Fruit fly (Drosophila melanogaster) whole organism, embryonic: Measurements from ENCODE around the gene soti.

Source experiments
- Abd-B ChIP-seq: fragments of 200-800 bp; sonication (Bioruptor generic); optimal IDR thresholded peaks from 2 replicates; lab custom pipeline; 2018; ENCODE audit warnings: missing biosample characterization, mild to moderate bottlenecking, missing genetic modification characterization, moderate library complexity
- Adf1 ChIP-seq: fragments of 200-800 bp; sonication (Bioruptor generic); IDR thresholded peaks from 2 replicates; pipeline ENCODE4 v1.3.6; 2022; ENCODE audit warnings: missing biosample characterization, missing genetic modification characterization
- Bgb ChIP-seq: fragments of 200-800 bp; sonication (Bioruptor generic); IDR thresholded peaks from 2 replicates; pipeline ENCODE4 v1.3.6; 2022; ENCODE audit warnings: missing biosample characterization, missing genetic modification characterization; ENCODE audit not compliant: partially characterized antibody
- C15 ChIP-seq: fragments of 200-800 bp; sonication (Bioruptor generic); IDR thresholded peaks from 3 replicates; pipeline ENCODE4 v1.3.6; 2022; ENCODE audit warnings: missing biosample characterization, missing genetic modification characterization
- CG11247 ChIP-seq: fragments of 200-800 bp; sonication (Bioruptor generic); IDR thresholded peaks from 2 replicates; pipeline ENCODE4 v1.3.6; 2022; ENCODE audit warnings: missing biosample characterization, missing genetic modification characterization
- CG13775 ChIP-seq: fragments of 200-800 bp; sonication (Bioruptor generic); optimal IDR thresholded peaks from 3 replicates; lab custom pipeline; 2017; ENCODE audit warnings: missing biosample characterization, mild to moderate bottlenecking, missing genetic modification characterization
- CG14667 ChIP-seq: fragments of 200-800 bp; sonication (Bioruptor generic); IDR thresholded peaks from 2 replicates; pipeline ENCODE4 v1.3.6; 2022; ENCODE audit warnings: missing biosample characterization, missing genetic modification characterization
- CG1647 ChIP-seq: fragments of 200-800 bp; sonication (Bioruptor generic); optimal IDR thresholded peaks from 3 replicates; lab custom pipeline; 2016; ENCODE audit warnings: missing biosample characterization, missing genetic modification characterization
- CG17568 ChIP-seq: fragments of 200-800 bp; sonication (Bioruptor generic); optimal IDR thresholded peaks from 2 replicates; lab custom pipeline; 2018; ENCODE audit warnings: missing biosample characterization, mild to moderate bottlenecking, missing genetic modification characterization, moderate library complexity
- CG2116 ChIP-seq: fragments of 200-800 bp; sonication (Bioruptor generic); optimal IDR thresholded peaks from 3 replicates; lab custom pipeline; 2018; ENCODE audit warnings: missing biosample characterization, mild to moderate bottlenecking, missing genetic modification characterization
- CG30020 ChIP-seq: fragments of 200-800 bp; optimal IDR thresholded peaks from 2 replicates; lab custom pipeline; 2019; ENCODE audit warnings: missing biosample characterization, mild to moderate bottlenecking, missing genetic modification characterization, moderate library complexity
- CG30403 ChIP-seq: fragments of 200-800 bp; sonication (Bioruptor generic); optimal IDR thresholded peaks from 3 replicates; lab custom pipeline; 2016; ENCODE audit warnings: missing biosample characterization, missing genetic modification characterization
- CG31365 ChIP-seq: fragments of 200-800 bp; sonication (Bioruptor generic); optimal IDR thresholded peaks from 2 replicates; lab custom pipeline; 2018; ENCODE audit warnings: missing biosample characterization, mild to moderate bottlenecking, missing genetic modification characterization
- CG5953 ChIP-seq: fragments of 200-800 bp; sonication (Bioruptor generic); IDR thresholded peaks from 2 replicates; pipeline ENCODE4 v1.3.6; 2022; ENCODE audit warnings: missing biosample characterization, missing genetic modification characterization
- CG6683 ChIP-seq: fragments of 200-800 bp; sonication (Bioruptor generic); optimal IDR thresholded peaks from 2 replicates; lab custom pipeline; 2017; ENCODE audit warnings: missing biosample characterization, mild to moderate bottlenecking, missing genetic modification characterization, missing genetic modification reagents
- CG7963 ChIP-seq: fragments of 200-800 bp; sonication (Bioruptor generic); IDR thresholded peaks from 3 replicates; pipeline ENCODE4 v1.3.6; 2022; ENCODE audit warnings: missing biosample characterization, missing genetic modification characterization; ENCODE audit not compliant: partially characterized antibody
- CG8281 ChIP-seq: fragments of 200-800 bp; sonication (Bioruptor generic); optimal IDR thresholded peaks from 2 replicates; lab custom pipeline; 2018; ENCODE audit warnings: missing biosample characterization, mild to moderate bottlenecking, missing genetic modification characterization, moderate library complexity
- CG9817 ChIP-seq: fragments of 200-800 bp; sonication (Bioruptor generic); optimal IDR thresholded peaks from 2 replicates; lab custom pipeline; 2018; ENCODE audit warnings: missing biosample characterization, mild to moderate bottlenecking, missing genetic modification characterization, moderate library complexity
- Dip2 ChIP-seq: fragments of 200-800 bp; sonication (Bioruptor generic); IDR thresholded peaks from 2 replicates; pipeline ENCODE4 v1.3.6; 2022; ENCODE audit warnings: missing biosample characterization, missing genetic modification characterization
- Dp ChIP-seq: fragments of 200-800 bp; sonication (Bioruptor generic); optimal IDR thresholded peaks from 2 replicates; lab custom pipeline; 2018; ENCODE audit warnings: missing biosample characterization, mild to moderate bottlenecking, missing genetic modification characterization, moderate library complexity
- Eip74EF ChIP-seq, 2 experiments: fragments of 200-800 bp in 1 of 2; fragments of >200 bp in 1 of 2; sonication (Bioruptor generic) in 1 of 2; optimal IDR thresholded peaks; 2 replicates each; lab custom pipeline; 2017 to 2019; ENCODE audit warnings: missing biosample characterization in 2 of 2, missing genetic modification characterization in 2 of 2, mild to moderate bottlenecking in 1 of 2, moderate library complexity in 1 of 2
- Gug ChIP-seq: fragments of 200-800 bp; sonication (Bioruptor generic); IDR thresholded peaks from 4 replicates; pipeline ENCODE4 v1.3.6; 2022; ENCODE audit warnings: missing biosample characterization, missing genetic modification characterization
- H15 ChIP-seq: fragments of 200-800 bp; sonication (Bioruptor generic); IDR thresholded peaks from 3 replicates; pipeline ENCODE4 v1.3.6; 2022; ENCODE audit warnings: missing biosample characterization, missing genetic modification characterization
- HmgZ ChIP-seq: fragments of 200-800 bp; sonication (Bioruptor generic); optimal IDR thresholded peaks from 2 replicates; lab custom pipeline; 2018; ENCODE audit warnings: missing biosample characterization, mild to moderate bottlenecking, missing genetic modification characterization
- Lhr ChIP-seq: fragments of 200-800 bp; sonication (Bioruptor generic); optimal IDR thresholded peaks from 3 replicates; lab custom pipeline; 2017; ENCODE audit warnings: mild to moderate bottlenecking, missing biosample characterization, missing genetic modification reagents, missing genetic modification characterization
- Mrtf ChIP-seq: fragments of 200-800 bp; sonication (Bioruptor generic); IDR thresholded peaks from 3 replicates; pipeline ENCODE4 v1.3.6; 2022; ENCODE audit warnings: missing biosample characterization, missing genetic modification characterization
- Neu2 ChIP-seq: fragments of 200-800 bp; sonication (Bioruptor generic); optimal IDR thresholded peaks from 3 replicates; lab custom pipeline; 2016; ENCODE audit warnings: missing biosample characterization, missing genetic modification characterization, borderline replicate concordance
- Opbp ChIP-seq: fragments of 200-800 bp; sonication (Bioruptor generic); IDR thresholded peaks from 3 replicates; pipeline ENCODE4 v1.3.6; 2022; ENCODE audit warnings: missing biosample characterization, missing genetic modification characterization; ENCODE audit not compliant: partially characterized antibody
- Taf1 ChIP-seq: fragments of 200-800 bp; sonication (Bioruptor generic); IDR thresholded peaks from 2 replicates; pipeline ENCODE4 v1.3.6; 2022; ENCODE audit warnings: missing biosample characterization, missing genetic modification characterization
- al ChIP-seq: fragments of 200-800 bp; sonication (Bioruptor generic); IDR thresholded peaks from 2 replicates; pipeline ENCODE4 v1.3.6; 2022; ENCODE audit warnings: missing biosample characterization, missing genetic modification characterization
- amos ChIP-seq: fragments of 200-800 bp; sonication (Bioruptor generic); IDR thresholded peaks from 2 replicates; pipeline ENCODE4 v1.3.6; 2022; ENCODE audit warnings: missing biosample characterization, missing genetic modification characterization; ENCODE audit not compliant: partially characterized antibody
- bab2 ChIP-seq: fragments of 200-800 bp; sonication (Bioruptor generic); optimal IDR thresholded peaks from 2 replicates; lab custom pipeline; 2016; ENCODE audit warnings: missing biosample characterization, missing genetic modification characterization
- cas ChIP-seq: fragments of 200-800 bp; sonication (Bioruptor generic); IDR thresholded peaks from 2 replicates; pipeline ENCODE4 v1.3.6; 2022; ENCODE audit warnings: missing biosample characterization, missing genetic modification characterization
- cg ChIP-seq: fragments of 200-800 bp; sonication (Bioruptor generic); optimal IDR thresholded peaks from 3 replicates; lab custom pipeline; 2019; ENCODE audit warnings: missing biosample characterization, mild to moderate bottlenecking, missing genetic modification characterization, moderate library complexity
- cwo ChIP-seq: fragments of 200-800 bp; sonication (Bioruptor generic); optimal IDR thresholded peaks from 3 replicates; lab custom pipeline; 2017; ENCODE audit warnings: missing biosample characterization, missing genetic modification characterization, mild to moderate bottlenecking, moderate library complexity, missing genetic modification reagents
- exex ChIP-seq: fragments of 200-800 bp; sonication (Bioruptor generic); optimal IDR thresholded peaks from 4 replicates; lab custom pipeline; 2018; ENCODE audit warnings: missing biosample characterization, mild to moderate bottlenecking, missing genetic modification characterization, moderate library complexity
- fd3F ChIP-seq: fragments of 200-800 bp; sonication (Bioruptor generic); optimal IDR thresholded peaks from 2 replicates; lab custom pipeline; 2018; ENCODE audit warnings: missing biosample characterization, mild to moderate bottlenecking, missing genetic modification characterization, moderate library complexity
- ftz-f1 ChIP-seq: fragments of 200-800 bp; sonication (Bioruptor generic); optimal IDR thresholded peaks from 2 replicates; lab custom pipeline; 2016; ENCODE audit warnings: missing biosample characterization, missing genetic modification characterization
- gcm2 ChIP-seq: fragments of 200-800 bp; sonication (Bioruptor generic); optimal IDR thresholded peaks from 2 replicates; lab custom pipeline; 2016; ENCODE audit warnings: missing biosample characterization, missing genetic modification characterization
- gsb ChIP-seq: fragments of 200-800 bp; sonication (Bioruptor generic); IDR thresholded peaks from 2 replicates; pipeline ENCODE4 v1.3.6; 2022; ENCODE audit warnings: missing biosample characterization, missing genetic modification characterization
- gsb-n ChIP-seq: fragments of 200-800 bp; sonication (Bioruptor generic); optimal IDR thresholded peaks from 3 replicates; lab custom pipeline; 2018; ENCODE audit warnings: missing biosample characterization, mild to moderate bottlenecking, missing genetic modification characterization
- hth ChIP-seq: fragments of >200 bp; optimal IDR thresholded peaks from 2 replicates; lab custom pipeline; 2017; ENCODE audit warnings: inconsistent platforms
- inv ChIP-seq: fragments of 200-800 bp; sonication (Bioruptor generic); IDR thresholded peaks from 2 replicates; pipeline ENCODE4 v1.3.6; 2022; ENCODE audit warnings: missing biosample characterization, missing genetic modification characterization; ENCODE audit not compliant: partially characterized antibody
- ken ChIP-seq: fragments of 200-800 bp; sonication (Bioruptor generic); IDR thresholded peaks from 3 replicates; pipeline ENCODE4 v1.3.6; 2022; ENCODE audit warnings: missing biosample characterization, missing genetic modification characterization
- lab ChIP-seq: fragments of 200-800 bp; sonication (Bioruptor generic); optimal IDR thresholded peaks from 3 replicates; lab custom pipeline; 2017; ENCODE audit warnings: missing biosample characterization, missing genetic modification characterization, mild to moderate bottlenecking, moderate library complexity, missing genetic modification reagents
- pros ChIP-seq: fragments of 200-800 bp; sonication (Bioruptor generic); optimal IDR thresholded peaks from 3 replicates; lab custom pipeline; 2019; ENCODE audit warnings: missing biosample characterization, mild to moderate bottlenecking, missing genetic modification characterization, moderate library complexity
- slbo ChIP-seq: fragments of 200-800 bp; sonication (Bioruptor generic); IDR thresholded peaks from 2 replicates; pipeline ENCODE4 v1.3.6; 2022; ENCODE audit warnings: missing biosample characterization, missing genetic modification characterization
- sqz ChIP-seq: fragments of 200-800 bp; sonication (Bioruptor generic); optimal IDR thresholded peaks from 3 replicates; lab custom pipeline; 2018; ENCODE audit warnings: missing biosample characterization, mild to moderate bottlenecking, missing genetic modification characterization
- tup ChIP-seq: fragments of 200-800 bp; sonication (Bioruptor generic); optimal IDR thresholded peaks from 2 replicates; lab custom pipeline; 2016; ENCODE audit warnings: missing biosample characterization, mild to moderate bottlenecking, missing genetic modification characterization, moderate library complexity
- usp ChIP-seq: fragments of >200 bp; optimal IDR thresholded peaks from 2 replicates; lab custom pipeline; 2017; ENCODE audit warnings: missing biosample characterization, missing genetic modification characterization

The soti gene

DNA sequence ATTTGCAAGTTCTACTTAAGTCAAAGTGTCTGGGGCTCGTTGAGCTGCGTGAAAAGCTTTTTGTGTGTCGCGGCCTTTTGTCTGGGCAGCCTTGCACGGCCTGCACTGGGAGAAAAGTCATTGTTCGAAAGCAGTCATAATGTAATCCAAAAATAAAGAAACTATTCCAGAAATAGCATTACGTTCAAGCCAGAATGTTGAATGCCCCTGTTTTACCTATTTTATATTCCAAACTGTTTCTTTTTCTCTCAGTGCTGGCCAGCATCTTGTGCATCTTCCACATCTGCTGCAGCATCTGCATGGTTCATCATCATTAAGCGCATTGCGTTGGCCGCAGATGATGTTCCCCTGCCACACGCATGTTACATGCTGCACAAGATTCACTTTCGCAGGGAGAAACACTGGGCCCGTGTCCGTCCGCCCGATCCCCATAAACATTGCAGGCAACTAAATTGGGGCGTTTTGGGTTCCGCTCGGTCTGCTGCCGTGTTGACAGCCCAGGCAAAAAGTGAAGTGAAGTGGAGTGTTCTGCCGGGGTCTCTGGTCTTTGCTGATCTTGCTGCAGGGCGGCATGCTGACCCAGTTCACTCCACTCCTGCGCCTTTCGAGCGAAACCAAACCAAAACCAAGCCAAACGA, 32.0 kb upstream of the soti start (continued):
- TF ChIP-seq CG7963 (GFP tag; lab: Robert Waterston, UW) (no peak), cwo (GFP tag; lab: Kevin White, UChicago) (no peak), CG2116 (GFP tag; lab: Kevin White, UChicago) (no peak), cg (GFP tag; lab: Kevin White, UChicago) (no peak), Adf1 (GFP tag; lab: Robert Waterston, UW) (no peak), al (no peak), exex (tag; lab: Kevin White, UChicago) (no peak), hth (lab: Kevin White, UChicago) (no peak), Mrtf (peak; percentile 63; the same call in 2 of the 3 replicates), inv (GFP tag; lab: Robert Waterston, UW) (no peak), slbo (peak; percentile 58), gsb (GFP tag; lab: Robert Waterston, UW) (no peak), CG11247 (no peak), bab2 (GFP tag; lab: Kevin White, UChicago) (peak; percentile 47), CG30403 (GFP tag; lab: Kevin White, UChicago) (peak; percentile 60), CG6683 (GFP tag; lab: Kevin White, UChicago) (no peak), CG17568 (GFP tag; lab: Kevin White, UChicago) (no peak), CG30020 (tag; lab: Kevin White, UChicago) (no peak), HmgZ (no peak), amos (GFP tag; lab: Robert Waterston, UW) (no peak), Eip74EF (GFP tag; optimal IDR thresholded peaks at IDR 0.05; lab: Kevin White, UChicago) (peak in 1 of 2 experiments; percentile 35), Lhr (GFP tag; lab: Kevin White, UChicago) (peak; percentile 21), Bgb (GFP tag; lab: Robert Waterston, UW) (no peak), C15 (GFP tag; lab: Robert Waterston, UW) (no peak), Gug (GFP tag; lab: Robert Waterston, UW) (peak; percentile 47; the same call in 2 of the 4 replicates), gsb-n (tag; lab: Kevin White, UChicago) (peak; percentile 4), CG14667 (GFP tag; lab: Robert Waterston, UW) (no peak; the same call in 1 of the 2 replicates), CG8281 (no peak), lab (peak; percentile 24), ftz-f1 (GFP tag; lab: Kevin White, UChicago) (no peak), Taf1 (no peak), CG1647 (no peak), tup (GFP tag; lab: Kevin White, UChicago) (no peak), Abd-B (GFP tag; lab: Kevin White, UChicago) (peak; percentile 58), Neu2 (GFP tag; lab: Kevin White, UChicago) (no peak), cas (GFP tag; lab: Robert Waterston, UW) (no peak), CG9817 (tag; lab: Kevin White, UChicago) (peak; percentile 3), fd3F (GFP tag; lab: Kevin White, UChicago) (no peak), CG31365 (tag; lab: Kevin White, UChicago) (no peak), ken (peak; percentile 62; the same call in 2 of the 3 replicates), Dip2 (no peak), sqz (GFP tag; lab: Kevin White, UChicago) (no peak), usp (no peak), pros (GFP tag; lab: Kevin White, UChicago) (no peak), Opbp (GFP tag; lab: Robert Waterston, UW) (no peak), Dp (GFP tag; lab: Kevin White, UChicago) (no peak), CG5953 (GFP tag; lab: Robert Waterston, UW) (peak; percentile 77), H15 (GFP tag; lab: Robert Waterston, UW) (peak; percentile 48; the same call in 1 of the 3 replicates), gcm2 (GFP tag; lab: Kevin White, UChicago) (no peak), CG13775 (GFP tag; lab: Kevin White, UChicago) (peak; percentile 7)
